Fruit fly (Drosophila melanogaster): ENCODE measurements around the gene Wdr81.
A peak's percentile ranks its signal among the peaks of the same experiment; 100 is the strongest.

Wdr81 gene

DNA sequence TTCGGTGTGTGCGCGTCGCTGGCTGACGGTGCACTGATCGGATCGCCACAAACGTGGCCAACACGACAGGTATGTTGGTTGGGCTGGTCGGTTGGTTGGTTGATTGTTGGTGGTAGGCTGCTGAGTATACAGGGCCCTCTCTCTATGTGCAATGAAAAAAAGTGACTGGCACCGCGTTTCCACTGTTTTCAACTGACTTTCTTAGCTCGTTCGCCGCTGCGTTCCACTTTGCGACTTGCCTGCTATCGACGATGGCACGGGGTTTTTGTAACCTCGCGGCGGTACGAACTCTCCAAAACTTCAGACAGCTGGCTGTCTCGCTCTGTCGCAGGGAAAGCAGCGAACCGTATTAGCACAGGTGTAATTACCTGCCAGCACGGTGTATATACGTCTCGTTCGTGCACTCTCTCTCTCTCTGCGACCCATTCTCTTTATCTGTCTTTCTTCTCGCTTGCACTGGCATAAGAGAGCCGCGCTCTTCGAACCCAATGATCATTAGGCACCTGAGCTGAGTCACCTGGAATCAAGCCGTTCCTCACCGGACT is 49.8 kb downstream of the Wdr81 start (continued):
- TF ChIP-seq TFAM (GFP tag; optimal IDR thresholded peaks at IDR 0.05), result no peak
- TF ChIP-seq Oaz (GFP tag; IDR thresholded peaks at IDR 0.05), result no peak
- no peak for TF ChIP-seq fd96Cb (tag; optimal IDR thresholded peaks at IDR 0.05)
- no peak for TF ChIP-seq trem (tag; optimal IDR thresholded peaks at IDR 0.05)
- no peak for TF ChIP-seq nerfin-2 (GFP tag; IDR thresholded peaks at IDR 0.05; ENCODE audit: partially characterized antibody)
- TF ChIP-seq jigr1 (GFP tag; IDR thresholded peaks at IDR 0.05), result no peak
- TF ChIP-seq CG18011 (GFP tag; optimal IDR thresholded peaks at IDR 0.05), result no peak
- TF ChIP-seq NFAT (GFP tag; IDR thresholded peaks at IDR 0.05), result 0 out of 2 replicates have a peak, but pooled peaks have one; percentile 21
- TF ChIP-seq CG17328 (GFP tag; IDR thresholded peaks at IDR 0.05), result no peak
- TF ChIP-seq CG10366 (GFP tag; IDR thresholded peaks at IDR 0.05), result peak; percentile 77
- TF ChIP-seq CG8359 (GFP tag; optimal IDR thresholded peaks at IDR 0.05; ENCODE audit: borderline replicate concordance), result peak; percentile 27
- peak; percentile 88 to 94 for TF ChIP-seq Trl (optimal IDR thresholded peaks at IDR 0.05)
- peak; percentile 55 for TF ChIP-seq Trl (GFP tag; optimal IDR thresholded peaks at IDR 0.05)
- TF ChIP-seq CG12104 (GFP tag; optimal IDR thresholded peaks at IDR 0.05), result no peak
- no peak for TF ChIP-seq Bteb2 (GFP tag; optimal IDR thresholded peaks at IDR 0.05)
- TF ChIP-seq Dip3 (GFP tag; optimal IDR thresholded peaks at IDR 0.05), result no peak
- no peak for TF ChIP-seq pho (GFP tag; optimal IDR thresholded peaks at IDR 0.05)
- peak; percentile 16 for TF ChIP-seq CG11504 (tag; optimal IDR thresholded peaks at IDR 0.05)
- no peak for TF ChIP-seq CG33213 (GFP tag; optimal IDR thresholded peaks at IDR 0.05)
- peak; percentile 43; the same call in 1 of the 2 replicates for TF ChIP-seq amos (GFP tag; IDR thresholded peaks at IDR 0.05; ENCODE audit: partially characterized antibody)
- peak; percentile 58 for TF ChIP-seq ftz-f1 (GFP tag; optimal IDR thresholded peaks at IDR 0.05)
- peak; percentile 40; the same call in 2 of the 3 replicates for TF ChIP-seq row (GFP tag; IDR thresholded peaks at IDR 0.05)
- no peak; the same call in 1 of the 2 replicates for TF ChIP-seq inv (GFP tag; IDR thresholded peaks at IDR 0.05; ENCODE audit: partially characterized antibody)
- TF ChIP-seq grau (tag; optimal IDR thresholded peaks at IDR 0.05), result peak; percentile 76
- TF ChIP-seq dpn (GFP tag; optimal IDR thresholded peaks at IDR 0.05), result peak in 1 of 2 experiments; percentile 2
- TF ChIP-seq CG6683 (GFP tag; optimal IDR thresholded peaks at IDR 0.05), result no peak
- peak; percentile 7 for TF ChIP-seq nmo (GFP tag; optimal IDR thresholded peaks at IDR 0.05)
- no peak for TF ChIP-seq usp (GFP tag; optimal IDR thresholded peaks at IDR 0.05)
- no peak for TF ChIP-seq cad (GFP tag; optimal IDR thresholded peaks at IDR 0.05)
- TF ChIP-seq D (optimal IDR thresholded peaks at IDR 0.05), result no peak
- TF ChIP-seq D (GFP tag; optimal IDR thresholded peaks at IDR 0.05), result no peak
- no peak for TF ChIP-seq sc (optimal IDR thresholded peaks at IDR 0.05)
- TF ChIP-seq sc (GFP tag; optimal IDR thresholded peaks at IDR 0.05), result peak; percentile 19
- peak; percentile 11 for TF ChIP-seq Camta (GFP tag; optimal IDR thresholded peaks at IDR 0.05)
- TF ChIP-seq CHES-1-like (GFP tag; optimal IDR thresholded peaks at IDR 0.05), result peak; percentile 10
- TF ChIP-seq pzg (GFP tag; optimal IDR thresholded peaks at IDR 0.05), result no peak
- no peak for TF ChIP-seq CG10431 (GFP tag; optimal IDR thresholded peaks at IDR 0.05)
- no peak for TF ChIP-seq CG13123 (GFP tag; optimal IDR thresholded peaks at IDR 0.05)
- no peak for TF ChIP-seq CG11093 (GFP tag; IDR thresholded peaks at IDR 0.05)
- TF ChIP-seq Hsf (GFP tag; optimal IDR thresholded peaks at IDR 0.05), result no peak
- TF ChIP-seq da (GFP tag; optimal IDR thresholded peaks at IDR 0.05), result peak; percentile 9
- TF ChIP-seq Jarid2 (GFP tag; optimal IDR thresholded peaks at IDR 0.05), result peak; percentile 96
- no peak for TF ChIP-seq CG31388 (GFP tag; optimal IDR thresholded peaks at IDR 0.05)
- TF ChIP-seq disco-r (GFP tag; optimal IDR thresholded peaks at IDR 0.05), result no peak
- peak; percentile 7; the same call in 1 of the 2 replicates for TF ChIP-seq ato (GFP tag; IDR thresholded peaks at IDR 0.05; ENCODE audit: partially characterized antibody)
- TF ChIP-seq prd (optimal IDR thresholded peaks at IDR 0.05), result no peak
- 0 out of 3 replicates have a peak, but pooled peaks have one; percentile 14 for TF ChIP-seq prd (GFP tag; IDR thresholded peaks at IDR 0.05)
- peak; percentile 45 for TF ChIP-seq Scr (GFP tag; IDR thresholded peaks at IDR 0.05; ENCODE audit: partially characterized antibody)
- no peak for TF ChIP-seq CG2202 (tag; optimal IDR thresholded peaks at IDR 0.05)
- no peak for TF ChIP-seq croc (GFP tag; conservative IDR thresholded peaks at IDR 0.05)
- peak; percentile 24 to 28 for TF ChIP-seq Pdp1 (GFP tag; optimal IDR thresholded peaks at IDR 0.05)
